Fruit fly (Drosophila melanogaster): Measurements from ENCODE around the gene CG14223.

CG14223 gene

DNA sequence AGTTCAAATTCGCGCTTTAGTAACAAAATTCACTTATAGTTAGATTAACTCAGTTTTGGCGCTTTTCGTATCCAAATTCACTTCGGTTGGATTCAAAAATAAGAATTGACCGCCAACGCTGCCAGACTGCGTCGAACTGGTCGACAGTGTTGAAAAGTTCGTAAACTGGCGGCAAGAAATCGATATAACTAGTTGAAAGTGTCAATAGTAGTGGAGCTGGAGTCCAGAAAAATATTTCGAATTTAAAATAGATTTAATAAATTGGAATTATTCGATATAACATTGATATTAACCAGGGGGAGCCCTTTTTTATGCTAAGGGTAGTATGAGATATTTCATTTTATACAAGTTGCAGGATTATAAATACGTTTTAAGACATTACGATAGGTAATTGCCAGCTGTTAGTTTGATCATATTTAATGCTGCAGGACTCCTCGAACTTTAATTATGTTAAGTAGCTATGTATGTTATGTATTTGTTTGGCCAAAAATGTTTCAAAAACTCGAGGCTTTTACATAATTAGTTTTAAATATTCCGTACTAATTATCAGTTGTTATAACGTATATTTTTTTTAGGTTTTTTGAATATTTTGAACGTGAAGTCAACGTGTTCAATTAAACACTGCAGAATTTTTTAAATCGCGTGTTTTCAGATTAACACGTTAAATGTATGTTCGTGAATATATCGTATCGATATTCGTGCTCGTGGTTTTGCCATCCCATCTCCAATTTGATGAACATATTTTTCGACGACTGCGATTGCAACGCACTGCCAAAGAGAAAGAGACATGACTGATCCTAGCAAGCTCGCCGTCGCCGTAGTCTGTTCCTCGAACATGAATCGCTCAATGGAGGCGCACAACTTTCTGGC is at the start of gene CG14223, which contains the start of gene Ssu72:
Gene CG14223, minus strand, starts transcription at position 113 of the 870 bp plus-strand sequence.
Gene Ssu72, plus strand, starts transcription at position 703 of the 870 bp plus-strand sequence.
- no peak for TF ChIP-seq CG17801 (GFP tag; optimal IDR thresholded peaks at IDR 0.05; ENCODE audit: partially characterized antibody)

DNA sequence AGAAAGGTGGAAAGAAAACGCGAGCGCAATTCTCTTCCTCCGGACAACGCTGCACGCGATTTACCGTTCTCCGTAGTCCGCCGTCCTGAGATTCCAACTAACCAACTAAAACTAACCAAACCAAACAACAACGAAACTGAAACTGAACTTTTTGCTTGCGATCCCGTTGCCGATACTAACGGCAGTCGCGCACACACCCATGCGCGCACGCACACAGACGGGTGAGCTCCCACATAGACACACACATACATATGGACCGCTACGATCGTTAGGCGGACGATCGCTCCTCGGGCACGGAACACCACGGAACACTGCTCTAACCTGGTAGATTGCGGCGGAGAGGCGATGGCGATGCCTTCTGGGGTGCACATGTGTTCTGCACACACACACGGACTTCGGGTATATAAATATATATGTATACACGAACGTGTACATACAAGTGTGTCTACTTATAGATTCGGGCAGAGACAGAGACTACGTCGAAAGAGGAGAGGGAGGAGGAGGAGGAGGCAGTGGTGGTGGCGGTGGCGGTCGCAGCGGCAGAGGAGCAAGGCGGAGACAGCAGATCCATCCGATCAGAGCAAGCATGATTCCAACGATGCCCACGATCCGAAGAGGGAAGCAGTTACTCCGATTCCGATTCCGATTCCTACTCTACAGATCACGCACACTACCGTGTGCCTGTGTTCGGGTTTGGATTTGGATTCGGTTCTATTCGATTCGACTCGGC is 49.3 kb upstream of the CG14223 start, which contains the start of gene meso18E:
Gene meso18E, minus strand, starts transcription at position 148 of the 730 bp plus-strand sequence.
- TF ChIP-seq CG17801 (GFP tag; optimal IDR thresholded peaks at IDR 0.05; ENCODE audit: partially characterized antibody), result no peak

- TF ChIP-seq CG17801 (GFP tag; optimal IDR thresholded peaks at IDR 0.05; ENCODE audit: partially characterized antibody), result no peak
Observed at dm6 chrX:19711936-19712335, 48.2 kb upstream of the CG14223 start.

DNA sequence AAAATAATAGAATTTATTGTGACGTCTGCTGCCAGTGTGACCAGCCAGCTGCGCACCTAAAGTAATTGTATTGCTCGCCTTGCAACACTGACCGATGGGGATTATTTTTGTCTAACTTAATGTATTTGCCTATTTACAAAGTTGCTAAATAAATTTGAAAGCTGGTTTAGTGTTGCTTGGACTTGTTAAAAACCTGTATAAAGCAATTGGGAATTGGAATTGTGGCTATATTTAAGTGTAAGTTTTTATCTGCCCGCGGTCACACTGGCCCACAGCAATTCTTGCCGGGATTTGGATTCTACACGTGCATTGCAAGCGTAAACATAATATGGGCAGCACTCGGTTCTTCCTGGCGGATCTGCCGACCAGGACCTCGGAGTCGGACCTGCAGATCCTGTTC is 40.3 kb upstream of the CG14223 start, which contains the start of the genes CG14230 and CG14232:
Gene CG14230, plus strand, starts transcription at position 94 of the 400 bp plus-strand sequence.
Gene CG14232, minus strand, starts transcription at position 177 of the 400 bp plus-strand sequence.
- TF ChIP-seq CG17801 (GFP tag; optimal IDR thresholded peaks at IDR 0.05; ENCODE audit: partially characterized antibody), result peak; percentile 48

DNA sequence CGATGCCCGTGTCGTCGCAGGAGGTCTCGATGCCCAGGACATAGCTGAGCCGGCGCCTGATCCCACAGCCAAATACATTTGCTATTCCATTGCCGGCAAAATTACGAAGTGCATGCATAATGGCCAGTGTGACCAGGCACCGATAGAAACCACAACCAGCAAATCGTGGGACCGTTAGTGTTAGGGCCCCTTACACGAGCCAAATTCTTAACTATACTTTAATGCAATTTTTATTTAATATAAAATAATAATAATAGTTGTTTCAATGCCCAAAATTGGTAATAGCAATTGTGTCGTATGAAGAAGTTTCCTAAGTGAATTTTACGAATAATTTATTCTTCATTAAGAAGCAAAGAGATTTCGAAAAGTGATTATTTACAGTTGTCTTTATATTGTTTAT is 37.8 kb upstream of the CG14223 start, which contains the start of gene Tcs4:
Gene Tcs4, minus strand, starts transcription at position 145 of the 400 bp plus-strand sequence.
- TF ChIP-seq CG17801 (GFP tag; optimal IDR thresholded peaks at IDR 0.05; ENCODE audit: partially characterized antibody), result peak; percentile 48

DNA sequence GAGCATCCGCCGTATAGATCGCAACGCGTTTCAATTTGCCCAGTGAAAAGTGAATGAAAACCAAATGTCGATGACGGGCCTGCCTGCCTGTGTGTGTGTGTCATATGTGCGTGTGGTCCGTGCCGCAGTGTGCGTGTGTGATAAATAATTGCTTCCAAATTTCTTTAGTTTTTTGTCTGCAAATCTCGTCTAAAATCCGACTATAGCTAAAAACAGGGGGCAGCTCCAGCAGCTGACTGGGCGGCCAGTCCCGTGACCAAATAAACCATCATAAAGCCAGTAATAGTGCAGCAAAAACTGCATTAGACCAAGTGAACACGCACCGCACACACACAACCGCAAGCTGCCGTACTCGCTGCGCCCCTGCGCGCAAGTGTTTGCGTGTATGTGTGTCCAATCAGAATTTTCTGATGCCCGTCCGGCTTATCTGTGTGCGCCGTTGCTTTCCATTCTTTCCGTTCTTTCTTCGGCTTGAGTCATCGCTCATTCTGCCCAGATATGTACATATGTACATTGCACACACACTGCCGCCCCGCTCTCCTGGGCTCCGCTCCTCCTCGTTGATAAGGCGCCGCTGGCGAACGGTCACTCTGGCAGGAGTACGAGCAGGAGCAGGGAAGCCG is 33.6 kb upstream of the CG14223 start:
- no peak for TF ChIP-seq CG17801 (GFP tag; optimal IDR thresholded peaks at IDR 0.05; ENCODE audit: partially characterized antibody)

DNA sequence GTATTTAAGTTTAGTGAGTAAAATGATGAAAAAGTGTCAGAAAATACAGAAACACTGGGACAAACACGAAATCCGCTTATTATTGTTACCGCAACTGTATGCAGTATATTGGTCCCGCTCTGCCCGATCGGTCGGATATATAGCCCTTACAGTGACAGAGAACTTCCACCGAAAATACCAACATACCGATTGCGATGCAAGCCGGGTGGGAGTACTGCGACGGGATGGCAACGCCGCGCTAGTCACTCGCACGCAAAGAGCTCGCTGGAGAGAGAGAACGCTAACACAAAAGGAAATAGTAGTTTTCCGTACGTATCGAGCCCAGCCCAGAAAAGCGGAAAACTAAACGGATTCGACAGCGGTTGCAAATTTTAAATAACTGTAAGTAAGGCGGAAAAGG is 33.1 kb upstream of the CG14223 start, which contains the start of gene Cdc42:
Gene Cdc42, plus strand, starts transcription at position 247 of the 400 bp plus-strand sequence.
- no peak for TF ChIP-seq CG17801 (GFP tag; optimal IDR thresholded peaks at IDR 0.05; ENCODE audit: partially characterized antibody)

dm6 chrX:19694792-19695558 is 31.2 kb upstream of the CG14223 start, which contains the start of gene CG14229:
Gene CG14229 (minus strand): TSS chrX:19695250.
- no peak for TF ChIP-seq CG17801 (GFP tag; optimal IDR thresholded peaks at IDR 0.05; ENCODE audit: partially characterized antibody)

DNA sequence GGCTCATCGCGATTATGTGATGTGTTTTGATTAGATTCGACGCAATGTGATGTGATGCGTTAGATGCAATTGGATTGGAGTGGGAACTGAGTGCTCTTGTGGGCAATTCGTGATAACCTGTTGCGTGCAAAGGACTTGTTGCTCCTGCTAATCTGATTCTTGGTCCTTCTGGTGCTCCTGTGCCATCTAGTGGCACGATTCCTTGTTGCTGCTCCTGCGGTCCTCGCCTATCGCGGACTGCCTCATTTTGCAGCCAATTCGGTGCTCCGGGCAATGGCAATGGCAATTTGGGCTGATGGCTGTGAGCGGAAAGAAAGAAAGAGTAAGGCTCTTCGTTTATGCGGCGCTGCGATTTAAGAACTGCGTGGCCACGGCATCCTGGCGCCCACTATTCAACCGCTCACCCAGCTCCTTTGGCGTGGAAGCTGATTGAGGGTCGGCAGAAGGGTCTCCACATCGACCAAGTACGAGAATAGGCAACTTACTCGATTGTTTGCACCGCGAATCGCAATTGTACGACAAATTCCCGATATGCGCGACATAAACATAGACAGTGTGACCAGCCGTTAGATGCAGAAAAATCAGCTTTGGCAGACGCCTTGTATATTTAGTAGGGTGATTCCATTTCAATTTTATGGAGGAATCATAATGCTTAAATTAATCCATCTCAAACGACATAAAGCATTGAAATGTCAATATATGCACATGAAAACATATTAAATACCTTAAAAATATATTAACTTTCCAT is 29.4 kb upstream of the CG14223 start, which contains the start of gene Mer:
Gene Mer, minus strand, starts transcription at position 550 of the 748 bp plus-strand sequence.
- peak; percentile 85 for TF ChIP-seq CG17801 (GFP tag; optimal IDR thresholded peaks at IDR 0.05; ENCODE audit: partially characterized antibody)

DNA sequence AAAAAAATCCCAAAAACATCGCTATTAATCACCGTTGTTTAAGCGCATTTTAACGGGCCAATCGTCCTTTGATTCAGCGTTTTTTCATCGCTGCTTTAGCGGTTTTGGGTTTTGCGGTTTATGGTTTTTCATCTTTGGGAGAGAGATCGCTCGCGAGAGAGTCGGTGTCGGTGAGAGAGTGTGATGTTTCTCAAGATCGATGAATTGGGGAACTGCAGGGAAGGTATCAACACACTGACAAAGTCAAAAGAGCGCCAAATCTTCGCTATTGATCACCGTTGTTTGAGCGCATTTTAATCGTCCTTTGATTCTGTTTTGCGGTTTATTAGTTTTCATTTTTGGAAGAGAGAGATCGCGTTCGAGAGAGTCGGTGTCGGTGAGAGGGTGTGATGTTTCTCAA is 26.3 kb upstream of the CG14223 start:
- no peak for TF ChIP-seq CG17801 (GFP tag; optimal IDR thresholded peaks at IDR 0.05; ENCODE audit: partially characterized antibody)

DNA sequence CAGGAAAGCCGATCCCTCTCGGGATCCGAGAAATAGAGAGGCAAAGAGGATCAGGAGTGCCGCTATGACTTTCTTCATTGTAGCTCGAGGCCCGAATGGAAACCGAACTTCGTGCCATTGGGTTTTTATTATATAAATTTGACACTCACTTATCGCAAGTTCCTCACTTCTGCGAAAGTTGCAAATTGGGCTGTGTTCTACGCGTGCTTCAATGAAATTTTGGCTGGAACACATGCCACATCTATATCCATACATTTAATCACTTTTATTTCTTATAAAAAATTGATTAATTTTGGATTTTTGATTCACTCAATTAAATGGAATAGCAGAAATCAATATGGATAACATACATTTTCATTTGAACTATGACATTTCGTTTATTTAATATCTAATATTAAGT is 25.1 kb upstream of the CG14223 start, which contains the start of gene CG14227:
Gene CG14227, minus strand, starts transcription at position 101 of the 400 bp plus-strand sequence.
- TF ChIP-seq CG17801 (GFP tag; optimal IDR thresholded peaks at IDR 0.05; ENCODE audit: partially characterized antibody), result no peak

- no peak for TF ChIP-seq CG17801 (GFP tag; optimal IDR thresholded peaks at IDR 0.05; ENCODE audit: partially characterized antibody)
Observed at dm6 chrX:19684048-19684447, 20.3 kb upstream of the CG14223 start.

Measured in ovary, adult (tissue).